Worm (Caenorhabditis elegans) whole organism, midembryonic: ENCODE data around the gene zif-1.

Source experiments
- flt-1 ChIP-seq: fragments of 200-800 bp; sonication (Bioruptor generic); IDR thresholded peaks from 2 replicates; pipeline ENCODE4 v1.3.6; 2022; ENCODE audit warnings: missing genetic modification characterization, missing compliant biosample characterization
- klf-2 ChIP-seq: fragments of 200-800 bp; sonication (Bioruptor generic); conservative IDR thresholded peaks from 2 replicates; pipeline ENCODE4 v1.3.6; 2022; ENCODE audit warnings: missing genetic modification reagents, missing genetic modification characterization, missing compliant biosample characterization

ce11 chrIII:8962475-8962874 lies 40.1 kb upstream of the zif-1 start:
- TF ChIP-seq klf-2 (GFP tag; lab: Robert Waterston, UW): no peak
- TF ChIP-seq flt-1: no peak
